Fruit fly (Drosophila melanogaster): ENCODE data around the gene mamo.

The mamo gene

dm6 chrX:13815526-13816173, 174.7 kb downstream of the mamo start (continued):
- peak; percentile 38 for TF ChIP-seq CG15011 (GFP tag; optimal IDR thresholded peaks at IDR 0.05)
- peak; percentile 37 for TF ChIP-seq salm (tag; optimal IDR thresholded peaks at IDR 0.05)
- TF ChIP-seq sens (GFP tag), result peak; percentile 97
- peak; percentile 42 for TF ChIP-seq slou (GFP tag; optimal IDR thresholded peaks at IDR 0.05)
- TF ChIP-seq CG17829 (tag; optimal IDR thresholded peaks at IDR 0.05), result peak; percentile 62
- no peak for TF ChIP-seq Bdp1 (GFP tag; optimal IDR thresholded peaks at IDR 0.05)
- TF ChIP-seq Taf1 (GFP tag; IDR thresholded peaks at IDR 0.05), result no peak
- no peak for TF ChIP-seq CG8765 (GFP tag; IDR thresholded peaks at IDR 0.05)
- peak; percentile 31 for TF ChIP-seq nom (GFP tag; optimal IDR thresholded peaks at IDR 0.05)
- no peak for TF ChIP-seq corto (GFP tag; optimal IDR thresholded peaks at IDR 0.05)
- 0 out of 4 replicates have a peak, but pooled peaks have one; percentile 43 for TF ChIP-seq Gug (GFP tag; IDR thresholded peaks at IDR 0.05)
- TF ChIP-seq CG10267 (tag; optimal IDR thresholded peaks at IDR 0.05), result peak; percentile 43
- no peak for TF ChIP-seq B-H2 (GFP tag; optimal IDR thresholded peaks at IDR 0.05)
- no peak for TF ChIP-seq Jarid2 (GFP tag; optimal IDR thresholded peaks at IDR 0.05)
- TF ChIP-seq Nf-YA (GFP tag; IDR thresholded peaks at IDR 0.05), result no peak; the same call in 1 of the 2 replicates
- TF ChIP-seq BtbVII (GFP tag; optimal IDR thresholded peaks at IDR 0.05), result peak; percentile 51
- TF ChIP-seq CG11695 (GFP tag; IDR thresholded peaks at IDR 0.05), result peak; percentile 58; the same call in 2 of the 3 replicates
- no peak for TF ChIP-seq Optix (GFP tag; IDR thresholded peaks at IDR 0.05)
- no peak for TF ChIP-seq Rx (GFP tag; IDR thresholded peaks at IDR 0.05)
- peak; percentile 32; the same call in 1 of the 2 replicates for TF ChIP-seq vvl (GFP tag; IDR thresholded peaks at IDR 0.05)
- no peak for TF ChIP-seq CG16779 (GFP tag; IDR thresholded peaks at IDR 0.05)
- peak; percentile 75 for TF ChIP-seq Drgx (GFP tag; IDR thresholded peaks at IDR 0.05)
- no peak for TF ChIP-seq Neu2 (GFP tag; optimal IDR thresholded peaks at IDR 0.05; ENCODE audit: borderline replicate concordance)
- TF ChIP-seq Sox102F (GFP tag; optimal IDR thresholded peaks at IDR 0.05), result peak; percentile 61
- TF ChIP-seq CG17568 (GFP tag; optimal IDR thresholded peaks at IDR 0.05), result no peak
- TF ChIP-seq CG12071 (GFP tag; optimal IDR thresholded peaks at IDR 0.05), result no peak
- TF ChIP-seq ap (GFP tag; IDR thresholded peaks at IDR 0.05), result no peak; the same call in 1 of the 2 replicates
- no peak for TF ChIP-seq CG18764 (GFP tag; optimal IDR thresholded peaks at IDR 0.05)
- peak; percentile 44 for TF ChIP-seq pum (GFP tag; optimal IDR thresholded peaks at IDR 0.05)
- peak; percentile 22 for TF ChIP-seq oc (tag; optimal IDR thresholded peaks at IDR 0.05)
- TF ChIP-seq Ssrp (tag; optimal IDR thresholded peaks at IDR 0.05), result peak; percentile 69
- TF ChIP-seq croc (GFP tag; conservative IDR thresholded peaks at IDR 0.05), result peak; percentile 57; the same call in 2 of the 3 replicates
- TF ChIP-seq kah (GFP tag; optimal IDR thresholded peaks at IDR 0.05), result peak; percentile 20
- peak; percentile 49; the same call in 1 of the 3 replicates for TF ChIP-seq CG34422 (GFP tag; IDR thresholded peaks at IDR 0.05)
- no peak for TF ChIP-seq psq (GFP tag; optimal IDR thresholded peaks at IDR 0.05)
- TF ChIP-seq sna (GFP tag; IDR thresholded peaks at IDR 0.05; ENCODE audit: partially characterized antibody), result no peak
- peak; percentile 3 for TF ChIP-seq CG3995 (GFP tag; optimal IDR thresholded peaks at IDR 0.05)
- peak; percentile 28 for TF ChIP-seq zfh2 (GFP tag; optimal IDR thresholded peaks at IDR 0.05)
- no peak for TF ChIP-seq cas (GFP tag; IDR thresholded peaks at IDR 0.05)
- TF ChIP-seq Abd-B (GFP tag; optimal IDR thresholded peaks at IDR 0.05), result peak; percentile 43
- peak; percentile 25 for TF ChIP-seq CG1529 (GFP tag; optimal IDR thresholded peaks at IDR 0.05)
- TF ChIP-seq crol (GFP tag; IDR thresholded peaks at IDR 0.05), result peak; percentile 75
- TF ChIP-seq CG8944 (GFP tag; optimal IDR thresholded peaks at IDR 0.05), result peak; percentile 11
- TF ChIP-seq Meics (GFP tag; optimal IDR thresholded peaks at IDR 0.05), result peak; percentile 63
- peak; percentile 8 for TF ChIP-seq lbe (GFP tag; optimal IDR thresholded peaks at IDR 0.05)
- TF ChIP-seq H15 (GFP tag; IDR thresholded peaks at IDR 0.05), result peak; percentile 53; the same call in 1 of the 3 replicates
- TF ChIP-seq Hmr (GFP tag; optimal IDR thresholded peaks at IDR 0.05), result peak; percentile 56
- TF ChIP-seq chn (GFP tag; optimal IDR thresholded peaks at IDR 0.05), result peak; percentile 30
- TF ChIP-seq CG3726 (GFP tag; IDR thresholded peaks at IDR 0.05), result 0 out of 3 replicates have a peak, but pooled peaks have one; percentile 35
- peak in 1 of 2 experiments; percentile 81 for TF ChIP-seq Hr51 (GFP tag; optimal IDR thresholded peaks at IDR 0.05)

Measured in whole organism, embryonic.